ENCODE assay signal across 1 fruit fly cellular context in genomic region chr3R:17718051-17718693, dm6.
A peak's percentile ranks its signal among the peaks of the same experiment; 100 is the strongest.
TF ChIP-seq lines count a peak whose summit lies in the region.

TSS of gene osa (minus strand) at chr3R:17718350.

TF ChIP-seq in whole organism, embryonic, 481 proteins besides CTCF, POLR2A, EP300 and RAD21 (continued from another document):
- TF ChIP-seq CrebB (tag; optimal IDR thresholded peaks at IDR 0.05; lab: Kevin White, UChicago) (no peak), bab2 (GFP tag; optimal IDR thresholded peaks at IDR 0.05; lab: Kevin White, UChicago) (no peak), Dad (GFP tag; optimal IDR thresholded peaks at IDR 0.05; lab: Kevin White, UChicago) (peak; percentile 8), CG7271 (tag; optimal IDR thresholded peaks at IDR 0.05; lab: Kevin White, UChicago) (no peak), Dip3 (GFP tag; optimal IDR thresholded peaks at IDR 0.05; lab: Kevin White, UChicago) (no peak), vfl (GFP tag; optimal IDR thresholded peaks at IDR 0.05; lab: Kevin White, UChicago) (no peak)
